Worm (Caenorhabditis elegans) whole organism, L4 larva: Measurements from ENCODE around the gene R07E5.6.

ENCODE experiments used
- F10B5.3 ChIP-seq: sonication (generic microtip); optimal IDR thresholded peaks from 2 replicates; lab custom pipeline; 2016; ENCODE audit warnings: mild to moderate bottlenecking, missing genetic modification characterization, missing compliant biosample characterization
- F44E2.7 ChIP-seq: fragments of 200-800 bp; sonication (Bioruptor generic); IDR thresholded peaks from 2 replicates; pipeline ENCODE4 v2.1.2; 2022; ENCODE audit warnings: missing genetic modification characterization, missing compliant biosample characterization
- F49E8.2 ChIP-seq: sonication (generic microtip); optimal IDR thresholded peaks from 2 replicates; lab custom pipeline; 2016; ENCODE audit warnings: missing compliant biosample characterization, mild to moderate bottlenecking, missing genetic modification characterization, borderline replicate concordance
- T20F7.1 ChIP-seq: fragments of 200-800 bp; sonication (Bioruptor generic); optimal IDR thresholded peaks from 2 replicates; lab custom pipeline; 2018; ENCODE audit warnings: mild to moderate bottlenecking, missing genetic modification characterization, missing compliant biosample characterization
- Y105C5A.15 ChIP-seq: fragments of 200-800 bp; sonication (Bioruptor generic); IDR thresholded peaks from 2 replicates; pipeline ENCODE4 v1.3.6; 2022; ENCODE audit warnings: missing genetic modification characterization, missing compliant biosample characterization
- Y75B8A.6 ChIP-seq: fragments of 200-800 bp; sonication (Bioruptor generic); IDR thresholded peaks from 2 replicates; pipeline ENCODE4 v1.3.6; 2022; ENCODE audit warnings: missing genetic modification reagents, missing genetic modification characterization, missing compliant biosample characterization
- ZK337.2 ChIP-seq: fragments of 200-800 bp; sonication (Bioruptor generic); IDR thresholded peaks from 2 replicates; pipeline ENCODE4 v1.3.6; 2022; ENCODE audit warnings: missing genetic modification reagents, missing genetic modification characterization, missing compliant biosample characterization
- ZK546.5 ChIP-seq, 2 experiments: sonication (generic microtip); optimal IDR thresholded peaks; 2 replicates each; lab custom pipeline; 2017; ENCODE audit warnings: missing biosample characterization in 2 of 2, missing genetic modification characterization in 2 of 2
- aha-1 ChIP-seq: fragments of 150-350 bp; peaks from one replicate; lab custom pipeline; 2014; ENCODE audit warnings: missing biosample characterization, missing genetic modification characterization
- ceh-20 ChIP-seq: fragments of 200-800 bp; sonication (Bioruptor generic); IDR thresholded peaks from 2 replicates; pipeline ENCODE4 v1.3.6; 2022; ENCODE audit warnings: missing genetic modification reagents, missing genetic modification characterization, missing compliant biosample characterization
- ceh-44 ChIP-seq: fragments of 200-800 bp; sonication (Bioruptor generic); IDR thresholded peaks from 2 replicates; pipeline ENCODE4 v1.3.6; 2022; ENCODE audit warnings: missing genetic modification reagents, missing genetic modification characterization, missing compliant biosample characterization
- ceh-62 ChIP-seq: sonication (generic microtip); optimal IDR thresholded peaks from 2 replicates; lab custom pipeline; 2017; ENCODE audit warnings: missing biosample characterization, missing genetic modification characterization
- ceh-82 ChIP-seq: sonication (generic microtip); optimal IDR thresholded peaks from 2 replicates; lab custom pipeline; 2017; ENCODE audit warnings: missing biosample characterization, missing genetic modification characterization
- ctbp-1 ChIP-seq: fragments of 200-800 bp; sonication (Bioruptor generic); IDR thresholded peaks from 2 replicates; pipeline ENCODE4 v1.3.6; 2022; ENCODE audit warnings: missing genetic modification reagents, missing genetic modification characterization, missing compliant biosample characterization
- daf-12 ChIP-seq: fragments of 150-350 bp; optimal IDR thresholded peaks from 2 replicates; lab custom pipeline; 2014; ENCODE audit warnings: missing biosample characterization, missing genetic modification reagents, missing genetic modification characterization
- daf-16 ChIP-seq, 3 experiments: sonication (generic microtip); optimal IDR thresholded peaks; 2 replicates each; lab custom pipeline; 2016 to 2017; ENCODE audit warnings: missing genetic modification characterization in 3 of 3, missing genetic modification reagents in 3 of 3, mild to moderate bottlenecking in 2 of 3, missing compliant biosample characterization in 2 of 3, missing biosample characterization in 1 of 3, moderate library complexity in 1 of 3
- daf-19 ChIP-seq: fragments of 200-800 bp; sonication (Bioruptor generic); conservative IDR thresholded peaks from 2 replicates; pipeline ENCODE4 v1.3.6; 2022; ENCODE audit warnings: missing genetic modification characterization, missing compliant biosample characterization
- daf-8 ChIP-seq: fragments of 200-800 bp; sonication (Bioruptor generic); IDR thresholded peaks from 2 replicates; pipeline ENCODE4 v1.3.6; 2022; ENCODE audit warnings: missing genetic modification characterization, missing compliant biosample characterization
- dmd-9 ChIP-seq: fragments of 200-800 bp; sonication (Bioruptor generic); IDR thresholded peaks from 2 replicates; pipeline ENCODE4 v1.3.6; 2022; ENCODE audit warnings: missing genetic modification reagents, missing genetic modification characterization, missing compliant biosample characterization
- duxl-1 ChIP-seq: sonication (generic microtip); optimal IDR thresholded peaks from 2 replicates; lab custom pipeline; 2016; ENCODE audit warnings: mild to moderate bottlenecking, missing genetic modification characterization, moderate library complexity, missing compliant biosample characterization; ENCODE audit not compliant: poor library complexity
- egl-27 ChIP-seq: sonication (generic microtip); optimal IDR thresholded peaks from 3 replicates; lab custom pipeline; 2017; ENCODE audit warnings: missing biosample characterization, missing genetic modification reagents, missing genetic modification characterization
- fkh-10 ChIP-seq: fragments of 150-350 bp; optimal IDR thresholded peaks from 2 replicates; lab custom pipeline; 2014; ENCODE audit warnings: missing biosample characterization, missing genetic modification reagents, missing genetic modification characterization
- fos-1 ChIP-seq: fragments of 150-350 bp; optimal IDR thresholded peaks from 2 replicates; lab custom pipeline; 2014; ENCODE audit warnings: missing biosample characterization, missing genetic modification characterization
- hmg-1.1 ChIP-seq: fragments of 200-800 bp; sonication (Bioruptor generic); IDR thresholded peaks from 2 replicates; pipeline ENCODE4 v1.3.6; 2022; ENCODE audit warnings: missing genetic modification reagents, missing genetic modification characterization, missing compliant biosample characterization
- jun-1 ChIP-seq: fragments of 150-350 bp; optimal IDR thresholded peaks from 2 replicates; lab custom pipeline; 2014; ENCODE audit warnings: missing biosample characterization, missing genetic modification reagents, missing genetic modification characterization
- lin-1 ChIP-seq: fragments of 200-800 bp; sonication (Bioruptor generic); IDR thresholded peaks from 2 replicates; pipeline ENCODE4 v1.3.6; 2022; ENCODE audit warnings: missing genetic modification reagents, missing genetic modification characterization, missing compliant biosample characterization
- lin-15B ChIP-seq: fragments of 150-350 bp; sonication (generic microtip); optimal IDR thresholded peaks from 3 replicates; lab custom pipeline; 2014; ENCODE audit warnings: missing biosample characterization, missing genetic modification characterization
- lin-29 ChIP-seq: fragments of 200-800 bp; sonication (Bioruptor generic); IDR thresholded peaks from 2 replicates; pipeline ENCODE4 v1.3.6; 2022; ENCODE audit warnings: missing genetic modification reagents, missing genetic modification characterization, missing compliant biosample characterization
- lin-38 ChIP-seq: fragments of 200-800 bp; sonication (Bioruptor generic); IDR thresholded peaks from 2 replicates; pipeline ENCODE4 v1.3.6; 2022; ENCODE audit warnings: missing genetic modification reagents, missing genetic modification characterization, missing compliant biosample characterization
- lin-39 ChIP-seq: fragments of 150-350 bp; optimal IDR thresholded peaks from 2 replicates; lab custom pipeline; 2014; ENCODE audit warnings: missing biosample characterization, missing genetic modification reagents, missing genetic modification characterization
- madf-9 ChIP-seq: fragments of 200-800 bp; sonication (Bioruptor generic); conservative IDR thresholded peaks from 2 replicates; pipeline ENCODE4 v1.3.6; 2022; ENCODE audit warnings: missing genetic modification reagents, missing genetic modification characterization, missing compliant biosample characterization
- mdt-29 ChIP-seq: fragments of 200-800 bp; sonication (Bioruptor generic); IDR thresholded peaks from 2 replicates; pipeline ENCODE4 v1.3.6; 2022; ENCODE audit warnings: missing genetic modification reagents, missing genetic modification characterization, missing compliant biosample characterization
- mep-1 ChIP-seq: fragments of 150-350 bp; sonication (generic microtip); optimal IDR thresholded peaks from 3 replicates; lab custom pipeline; 2014; ENCODE audit warnings: missing biosample characterization, missing genetic modification characterization
- nhr-102 ChIP-seq: sonication (generic microtip); optimal IDR thresholded peaks from 2 replicates; lab custom pipeline; 2016; ENCODE audit warnings: mild to moderate bottlenecking, missing genetic modification characterization, moderate library complexity, missing compliant biosample characterization
- nhr-111 ChIP-seq: fragments of 200-800 bp; sonication (Bioruptor generic); optimal IDR thresholded peaks from 2 replicates; lab custom pipeline; 2018; ENCODE audit warnings: mild to moderate bottlenecking, missing genetic modification characterization, missing compliant biosample characterization
- nhr-25 ChIP-seq: sonication (generic microtip); optimal IDR thresholded peaks from 2 replicates; lab custom pipeline; 2017; ENCODE audit warnings: missing genetic modification characterization, mild to moderate bottlenecking, missing compliant biosample characterization, antibody characterized with exemption, moderate library complexity, borderline replicate concordance; ENCODE audit not compliant: insufficient read depth
- nhr-28 ChIP-seq: fragments of 150-350 bp; optimal IDR thresholded peaks from 2 replicates; lab custom pipeline; 2014; ENCODE audit warnings: missing biosample characterization, missing genetic modification characterization
- nhr-48 ChIP-seq: sonication (generic microtip); optimal IDR thresholded peaks from 2 replicates; lab custom pipeline; 2016; ENCODE audit warnings: mild to moderate bottlenecking, missing genetic modification characterization, missing compliant biosample characterization
- nhr-77 ChIP-seq: fragments of 150-350 bp; optimal IDR thresholded peaks from 2 replicates; lab custom pipeline; 2014; ENCODE audit warnings: missing biosample characterization, missing genetic modification characterization
- php-3 ChIP-seq: fragments of 200-800 bp; sonication (Bioruptor generic); IDR thresholded peaks from 2 replicates; pipeline ENCODE4 v1.3.6; 2022; ENCODE audit warnings: missing genetic modification reagents, missing genetic modification characterization, missing compliant biosample characterization
- rbr-2 ChIP-seq: sonication (generic microtip); optimal IDR thresholded peaks from 2 replicates; lab custom pipeline; 2016; ENCODE audit warnings: missing genotype, missing genetic modification characterization, missing compliant biosample characterization
- snpc-1.2 ChIP-seq: fragments of 200-800 bp; sonication (Bioruptor generic); IDR thresholded peaks from 2 replicates; pipeline ENCODE4 v1.3.6; 2022; ENCODE audit warnings: missing genetic modification reagents, missing genetic modification characterization, missing compliant biosample characterization
- tag-97 ChIP-seq: fragments of 200-800 bp; sonication (Bioruptor generic); IDR thresholded peaks from 2 replicates; pipeline ENCODE4 v1.3.6; 2022; ENCODE audit warnings: missing genetic modification characterization, missing compliant biosample characterization
- unc-130 ChIP-seq: sonication (generic microtip); optimal IDR thresholded peaks from 2 replicates; lab custom pipeline; 2016; ENCODE audit warnings: missing genetic modification reagents, missing genetic modification characterization, missing compliant biosample characterization
- unc-39 ChIP-seq: sonication (generic microtip); optimal IDR thresholded peaks from 2 replicates; lab custom pipeline; 2017; ENCODE audit warnings: missing biosample characterization, missing genetic modification characterization
- unc-62 ChIP-seq, 3 experiments: fragments of 150-350 bp in 1 of 3; sonication (generic microtip); optimal IDR thresholded peaks in 2 of 3; peaks in 1 of 3; 1 replicate in 1 of 3; 2 replicates in 2 of 3; lab custom pipeline; 2014 to 2017; ENCODE audit warnings: missing biosample characterization in 3 of 3, missing genetic modification characterization in 3 of 3, missing genetic modification reagents in 3 of 3, missing genotype in 1 of 3
- vab-7 ChIP-seq: fragments of 200-800 bp; sonication (Bioruptor generic); IDR thresholded peaks from 2 replicates; pipeline ENCODE4 v1.3.6; 2022; ENCODE audit warnings: missing genetic modification reagents, missing genetic modification characterization, missing compliant biosample characterization
- zip-11 ChIP-seq: fragments of 200-800 bp; sonication (Bioruptor generic); IDR thresholded peaks from 2 replicates; pipeline ENCODE4 v1.3.6; 2022; ENCODE audit warnings: missing genetic modification characterization, missing compliant biosample characterization

The R07E5.6 gene

ce11 chrIII:4448029-4448428 lies 49.5 kb downstream of the R07E5.6 start:
- TF ChIP-seq unc-62 (GFP tag; optimal IDR thresholded peaks at IDR 0.05 in 1 of 2; lab: Kevin White, UChicago) (peak in 1 of 2 experiments; percentile 89), unc-62 (tag; optimal IDR thresholded peaks at IDR 0.05; lab: Kevin White, UChicago) (no peak), hmg-1.1 (GFP tag; lab: Robert Waterston, UW) (no peak), aha-1 (tag; lab: Kevin White, UChicago) (peak; percentile 9)
- TF ChIP-seq, all 104 proteins: peak for 2

- no peak for TF ChIP-seq duxl-1 (tag; lab: Kevin White, UChicago)
- 0 out of 2 replicates have a peak, but pooled peaks have one; percentile 29 for TF ChIP-seq Y75B8A.6 (GFP tag; lab: Robert Waterston, UW)
- no peak for TF ChIP-seq nhr-25 (tag; lab: Kevin White, UChicago)
- TF ChIP-seq lin-39 (tag; lab: Kevin White, UChicago): no peak
- TF ChIP-seq lin-29 (GFP tag; lab: Robert Waterston, UW): no peak
- peak; percentile 48 for TF ChIP-seq F49E8.2 (tag; lab: Kevin White, UChicago)
- peak in 1 of 2 experiments; percentile 64 for TF ChIP-seq daf-16 (GFP tag; optimal IDR thresholded peaks at IDR 0.05; lab: Kevin White, UChicago)
- no peak for TF ChIP-seq daf-16 (tag; optimal IDR thresholded peaks at IDR 0.05; lab: Kevin White, UChicago)
- TF ChIP-seq F10B5.3 (tag; lab: Kevin White, UChicago): no peak
- TF ChIP-seq jun-1 (tag; lab: Kevin White, UChicago): no peak
- TF ChIP-seq fkh-10 (GFP tag; lab: Kevin White, UChicago): no peak
- TF ChIP-seq nhr-102 (tag; lab: Kevin White, UChicago): peak; percentile 26
- no peak for TF ChIP-seq ctbp-1 (GFP tag; lab: Robert Waterston, UW)
- peak; percentile 51 for TF ChIP-seq unc-130 (GFP tag; lab: Kevin White, UChicago)
- no peak for TF ChIP-seq ceh-44
- TF ChIP-seq ceh-82: no peak
- no peak for TF ChIP-seq tag-97 (GFP tag; lab: Robert Waterston, UW)
- no peak for TF ChIP-seq madf-9 (GFP tag; lab: Robert Waterston, UW)
- TF ChIP-seq nhr-28 (tag; lab: Kevin White, UChicago): no peak
- peak; percentile 12 for TF ChIP-seq nhr-48 (tag; lab: Kevin White, UChicago)
- 0 out of 2 replicates have a peak, but pooled peaks have one; percentile 7 for TF ChIP-seq mdt-29
- TF ChIP-seq hmg-1.1 (GFP tag; lab: Robert Waterston, UW): no peak
- peak; percentile 46; the same call in 1 of the 2 replicates for TF ChIP-seq daf-19 (GFP tag; lab: Robert Waterston, UW)
- TF ChIP-seq T20F7.1: no peak
- peak; percentile 49; the same call in 1 of the 2 replicates for TF ChIP-seq vab-7 (GFP tag; lab: Robert Waterston, UW)
- no peak for TF ChIP-seq unc-39
- no peak for TF ChIP-seq mep-1 (tag; lab: Kevin White, UChicago)
- no peak for TF ChIP-seq lin-15B (tag; lab: Kevin White, UChicago)
- no peak for TF ChIP-seq ZK546.5 (tag; optimal IDR thresholded peaks at IDR 0.05; lab: Kevin White, UChicago)
- TF ChIP-seq lin-1: no peak
- TF ChIP-seq dmd-9: no peak
- no peak for TF ChIP-seq nhr-77 (tag; lab: Kevin White, UChicago)
- TF ChIP-seq egl-27 (tag; lab: Kevin White, UChicago): no peak
- TF ChIP-seq snpc-1.2 (GFP tag; lab: Robert Waterston, UW): 0 out of 2 replicates have a peak, but pooled peaks have one; percentile 53
- no peak for TF ChIP-seq ZK337.2 (GFP tag; lab: Robert Waterston, UW)
- TF ChIP-seq zip-11: no peak
- TF ChIP-seq lin-38 (GFP tag; lab: Robert Waterston, UW): peak; percentile 63
- TF ChIP-seq F44E2.7 (GFP tag; lab: Robert Waterston, UW): no peak
- no peak for TF ChIP-seq daf-12 (tag; lab: Kevin White, UChicago)
- TF ChIP-seq nhr-111 (GFP tag; lab: Kevin White, UChicago): no peak
- TF ChIP-seq rbr-2 (tag; lab: Kevin White, UChicago): no peak
- TF ChIP-seq Y105C5A.15 (GFP tag; lab: Robert Waterston, UW): no peak
- TF ChIP-seq daf-8 (GFP tag; lab: Robert Waterston, UW): no peak
- no peak for TF ChIP-seq ceh-62 (tag; lab: Kevin White, UChicago)
- no peak for TF ChIP-seq ceh-20 (GFP tag; lab: Robert Waterston, UW)
- TF ChIP-seq php-3 (GFP tag; lab: Robert Waterston, UW): 0 out of 2 replicates have a peak, but pooled peaks have one; percentile 21
- TF ChIP-seq fos-1 (tag; lab: Kevin White, UChicago): no peak
Measured at ce11 chrIII:4449357-4449756, 50.8 kb downstream of the R07E5.6 start.
